Fruit fly (Drosophila melanogaster) Kc167 (cell line): ENCODE results near the gene cdm.

Source experiments
- Myc ChIP-seq: fragments of >200 bp; optimal IDR thresholded peaks from 2 replicates; lab custom pipeline; 2017; ENCODE audit warnings: missing external identifiers
- Sin3A ChIP-seq: fragments of >200 bp; optimal IDR thresholded peaks from 2 replicates; lab custom pipeline; 2018; ENCODE audit warnings: missing external identifiers
- h ChIP-seq: fragments of >200 bp; optimal IDR thresholded peaks from 3 replicates; lab custom pipeline; 2018; ENCODE audit warnings: missing external identifiers
- insv ChIP-seq: fragments of >200 bp; optimal IDR thresholded peaks from 3 replicates; lab custom pipeline; 2018; ENCODE audit warnings: missing external identifiers
- ttk ChIP-seq: sonication (Bioruptor generic); optimal IDR thresholded peaks from 2 replicates; lab custom pipeline; 2017; ENCODE audit warnings: missing external identifiers

- TF ChIP-seq h (lab: Kevin White, UChicago) (no peak), Sin3A (lab: Kevin White, UChicago) (no peak), Myc (lab: Kevin White, UChicago) (no peak), ttk (lab: Kevin White, UChicago) (no peak), insv (lab: Kevin White, UChicago) (no peak)
These were observed 11.0 kb downstream of the cdm start for dm6 chr3R:18171983-18172967.
